Worm (Caenorhabditis elegans) whole organism, late embryonic: ENCODE measurements around the gene C04G6.13.

Experiments
- C08G9.2 ChIP-seq: sonication (generic microtip); optimal IDR thresholded peaks from 2 replicates; lab custom pipeline; 2016; ENCODE audit warnings: mild to moderate bottlenecking, missing genetic modification characterization, moderate library complexity, missing compliant biosample characterization
- C38D4.7 ChIP-seq: fragments of 200-800 bp; sonication (Bioruptor generic); optimal IDR thresholded peaks from 2 replicates; lab custom pipeline; 2018; ENCODE audit warnings: mild to moderate bottlenecking, missing genetic modification characterization, moderate library complexity, missing compliant biosample characterization
- F13H6.1 ChIP-seq: sonication (generic microtip); optimal IDR thresholded peaks from 2 replicates; lab custom pipeline; 2016; ENCODE audit warnings: missing genetic modification characterization, missing compliant biosample characterization
- K09A11.1 ChIP-seq: sonication (generic microtip); optimal IDR thresholded peaks from 2 replicates; lab custom pipeline; 2017; ENCODE audit warnings: antibody characterized with exemption, mild to moderate bottlenecking, missing genetic modification characterization, missing compliant biosample characterization; ENCODE audit not compliant: insufficient read depth
- ceh-14 ChIP-seq: sonication (generic microtip); optimal IDR thresholded peaks from 2 replicates; lab custom pipeline; 2016; ENCODE audit warnings: missing genotype, missing genetic modification characterization, missing compliant biosample characterization
- ceh-18 ChIP-seq: sonication (generic microtip); optimal IDR thresholded peaks from 2 replicates; lab custom pipeline; 2016; ENCODE audit warnings: missing genetic modification characterization, missing compliant biosample characterization
- ceh-19 ChIP-seq: fragments of 200-800 bp; sonication (Bioruptor generic); optimal IDR thresholded peaks from 2 replicates; lab custom pipeline; 2018; ENCODE audit warnings: mild to moderate bottlenecking, missing genetic modification characterization, missing compliant biosample characterization
- ceh-2 ChIP-seq: sonication (generic microtip); optimal IDR thresholded peaks from 2 replicates; lab custom pipeline; 2016; ENCODE audit warnings: missing genotype, missing genetic modification characterization, missing compliant biosample characterization
- ceh-24 ChIP-seq: sonication (generic microtip); optimal IDR thresholded peaks from 2 replicates; lab custom pipeline; 2016; ENCODE audit warnings: mild to moderate bottlenecking, missing genetic modification characterization, missing compliant biosample characterization
- ceh-30 ChIP-seq: fragments of 150-350 bp; optimal IDR thresholded peaks from 2 replicates; lab custom pipeline; 2014; ENCODE audit warnings: missing biosample characterization, missing genetic modification characterization
- ceh-31 ChIP-seq: sonication (generic microtip); optimal IDR thresholded peaks from 2 replicates; lab custom pipeline; 2016; ENCODE audit warnings: missing genetic modification characterization, missing compliant biosample characterization
- ceh-34 ChIP-seq: sonication (generic microtip); optimal IDR thresholded peaks from 2 replicates; lab custom pipeline; 2016; ENCODE audit warnings: mild to moderate bottlenecking, missing genetic modification characterization, missing compliant biosample characterization
- ceh-45 ChIP-seq: fragments of 200-800 bp; sonication (Bioruptor generic); IDR thresholded peaks from 2 replicates; pipeline ENCODE4 v1.3.6; 2022; ENCODE audit warnings: missing genetic modification reagents, missing genetic modification characterization, missing compliant biosample characterization
- ceh-48 ChIP-seq: sonication (generic microtip); optimal IDR thresholded peaks from 2 replicates; lab custom pipeline; 2016; ENCODE audit warnings: missing genetic modification characterization, inconsistent platforms, missing compliant biosample characterization
- ceh-9 ChIP-seq: sonication (generic microtip); optimal IDR thresholded peaks from 2 replicates; lab custom pipeline; 2016; ENCODE audit warnings: mild to moderate bottlenecking, missing genetic modification characterization, inconsistent platforms, missing compliant biosample characterization
- che-1 ChIP-seq: sonication (generic microtip); optimal IDR thresholded peaks from 2 replicates; lab custom pipeline; 2016; ENCODE audit warnings: mild to moderate bottlenecking, missing genetic modification characterization, missing compliant biosample characterization
- dmd-4 ChIP-seq: sonication (generic microtip); optimal IDR thresholded peaks from 2 replicates; lab custom pipeline; 2016; ENCODE audit warnings: borderline replicate concordance, missing genetic modification characterization, missing compliant biosample characterization
- dve-1 ChIP-seq: sonication (generic microtip); optimal IDR thresholded peaks from 2 replicates; lab custom pipeline; 2017; ENCODE audit warnings: antibody characterized with exemption, mild to moderate bottlenecking, missing genetic modification characterization, missing compliant biosample characterization
- elt-2 ChIP-seq: sonication (generic microtip); optimal IDR thresholded peaks from 2 replicates; lab custom pipeline; 2016; ENCODE audit warnings: missing genetic modification reagents, missing genetic modification characterization, missing compliant biosample characterization
- elt-4 ChIP-seq: sonication (generic microtip); optimal IDR thresholded peaks from 2 replicates; lab custom pipeline; 2016; ENCODE audit warnings: missing genetic modification characterization, missing compliant biosample characterization
- ets-4 ChIP-seq: sonication (generic microtip); optimal IDR thresholded peaks from 2 replicates; lab custom pipeline; 2016; ENCODE audit warnings: missing genetic modification characterization, missing compliant biosample characterization
- eyg-1 ChIP-seq: sonication (generic microtip); optimal IDR thresholded peaks from 2 replicates; lab custom pipeline; 2016; ENCODE audit warnings: missing genotype, missing genetic modification characterization, missing compliant biosample characterization
- fax-1 ChIP-seq: sonication (generic microtip); optimal IDR thresholded peaks from 2 replicates; lab custom pipeline; 2016; ENCODE audit warnings: missing genotype, missing genetic modification characterization, missing compliant biosample characterization
- hlh-15 ChIP-seq: sonication (generic microtip); optimal IDR thresholded peaks from 2 replicates; lab custom pipeline; 2016; ENCODE audit warnings: missing genetic modification characterization, missing compliant biosample characterization
- hlh-8 ChIP-seq: sonication (generic microtip); optimal IDR thresholded peaks from 2 replicates; lab custom pipeline; 2016; ENCODE audit warnings: missing genotype, missing genetic modification characterization, missing compliant biosample characterization
- lim-6 ChIP-seq: sonication (generic microtip); optimal IDR thresholded peaks from 2 replicates; lab custom pipeline; 2016; ENCODE audit warnings: missing genetic modification characterization, missing compliant biosample characterization
- lin-11 ChIP-seq: fragments of 200-800 bp; sonication (Bioruptor generic); optimal IDR thresholded peaks from 2 replicates; lab custom pipeline; 2018; ENCODE audit warnings: mild to moderate bottlenecking, missing genetic modification characterization, missing compliant biosample characterization
- madf-2 ChIP-seq: sonication (generic microtip); optimal IDR thresholded peaks from 2 replicates; lab custom pipeline; 2017; ENCODE audit warnings: missing genetic modification characterization, missing compliant biosample characterization
- nfya-1 ChIP-seq: sonication (generic microtip); optimal IDR thresholded peaks from 2 replicates; lab custom pipeline; 2017; ENCODE audit warnings: missing genetic modification characterization, mild to moderate bottlenecking, missing compliant biosample characterization, antibody characterized with exemption, moderate library complexity
- nhr-232 ChIP-seq: sonication (generic microtip); optimal IDR thresholded peaks from 2 replicates; lab custom pipeline; 2016; ENCODE audit warnings: missing genetic modification characterization, missing compliant biosample characterization
- npax-4 ChIP-seq: sonication (generic microtip); optimal IDR thresholded peaks from 2 replicates; lab custom pipeline; 2016; ENCODE audit warnings: missing genetic modification characterization, missing compliant biosample characterization
- odd-2 ChIP-seq: sonication (generic microtip); optimal IDR thresholded peaks from 2 replicates; lab custom pipeline; 2017; ENCODE audit warnings: antibody characterized with exemption, mild to moderate bottlenecking, missing genetic modification characterization, missing compliant biosample characterization
- pag-3 ChIP-seq: sonication (generic microtip); optimal IDR thresholded peaks from 2 replicates; lab custom pipeline; 2016; ENCODE audit warnings: missing compliant biosample characterization, missing genetic modification characterization, borderline replicate concordance
- pat-9 ChIP-seq: fragments of 200-800 bp; sonication (Bioruptor generic); optimal IDR thresholded peaks from 2 replicates; lab custom pipeline; 2018; ENCODE audit warnings: mild to moderate bottlenecking, missing genetic modification characterization, moderate library complexity, missing compliant biosample characterization
- pax-1 ChIP-seq: fragments of 150-350 bp; optimal IDR thresholded peaks from 2 replicates; lab custom pipeline; 2014; ENCODE audit warnings: missing biosample characterization, missing genetic modification characterization
- pha-2 ChIP-seq: sonication (generic microtip); optimal IDR thresholded peaks from 2 replicates; lab custom pipeline; 2017; ENCODE audit warnings: mild to moderate bottlenecking, missing genetic modification characterization, missing compliant biosample characterization
- pha-4 ChIP-seq: fragments of 150-350 bp; optimal IDR thresholded peaks from 2 replicates; lab custom pipeline; 2018; ENCODE audit warnings: missing biosample characterization, missing genetic modification reagents, missing genetic modification characterization
- pqm-1 ChIP-seq: sonication (generic microtip); optimal IDR thresholded peaks from 2 replicates; lab custom pipeline; 2016; ENCODE audit warnings: missing genetic modification characterization, missing compliant biosample characterization
- ref-2 ChIP-seq: sonication (generic microtip); optimal IDR thresholded peaks from 2 replicates; lab custom pipeline; 2016; ENCODE audit warnings: missing genetic modification characterization, missing compliant biosample characterization
- sdc-2 ChIP-seq: sonication (generic microtip); optimal IDR thresholded peaks from 2 replicates; lab custom pipeline; 2016; ENCODE audit warnings: missing genotype, missing genetic modification characterization, missing compliant biosample characterization
- sox-2 ChIP-seq: fragments of 200-800 bp; sonication (Bioruptor generic); IDR thresholded peaks from 2 replicates; pipeline ENCODE4 v1.3.6; 2022; ENCODE audit warnings: missing genetic modification reagents, missing genetic modification characterization, missing compliant biosample characterization
- sox-4 ChIP-seq: sonication (generic microtip); optimal IDR thresholded peaks from 2 replicates; lab custom pipeline; 2017; ENCODE audit warnings: mild to moderate bottlenecking, missing genetic modification characterization, inconsistent platforms, missing compliant biosample characterization
- tbx-2 ChIP-seq: sonication (generic microtip); optimal IDR thresholded peaks from 2 replicates; lab custom pipeline; 2016; ENCODE audit warnings: missing genetic modification characterization, missing compliant biosample characterization
- tbx-7 ChIP-seq: sonication (generic microtip); optimal IDR thresholded peaks from 2 replicates; lab custom pipeline; 2016; ENCODE audit warnings: missing genotype, missing genetic modification characterization, missing compliant biosample characterization
- unc-3 ChIP-seq, 2 experiments: fragments of 200-800 bp in 1 of 2; sonication (Bioruptor generic) in 1 of 2; sonication (generic microtip) in 1 of 2; conservative IDR thresholded peaks in 1 of 2; optimal IDR thresholded peaks in 1 of 2; 2 replicates each; pipeline versions ENCODE4 v1.3.6 to Lab custom; 2016 to 2022; ENCODE audit warnings: missing compliant biosample characterization in 2 of 2, missing genetic modification characterization in 2 of 2, missing genetic modification reagents in 1 of 2
- unc-42 ChIP-seq: sonication (generic microtip); optimal IDR thresholded peaks from 2 replicates; lab custom pipeline; 2016; ENCODE audit warnings: missing genotype, missing genetic modification characterization, missing compliant biosample characterization
- unc-55 ChIP-seq: sonication (generic microtip); optimal IDR thresholded peaks from 2 replicates; lab custom pipeline; 2017; ENCODE audit warnings: missing biosample characterization, missing genetic modification reagents, missing genetic modification characterization
- ztf-16 ChIP-seq: sonication (generic microtip); optimal IDR thresholded peaks from 2 replicates; lab custom pipeline; 2017; ENCODE audit warnings: missing genetic modification characterization, missing compliant biosample characterization

C04G6.13 gene

ce11 chrII:5049865-5050342, 44.1 kb upstream of the C04G6.13 start, which contains the start of gene F33G12.6 (continued):
- TF ChIP-seq K09A11.1: no peak
- TF ChIP-seq che-1 (tag; lab: Kevin White, UChicago): no peak

ce11 chrII:5050776-5051175, 43.3 kb upstream of the C04G6.13 start:
- TF ChIP-seq lim-6: no peak
- no peak for TF ChIP-seq elt-4 (tag; lab: Kevin White, UChicago)
- TF ChIP-seq lin-11: no peak
- TF ChIP-seq nhr-232: no peak
- no peak for TF ChIP-seq pax-1 (tag; lab: Kevin White, UChicago)
- TF ChIP-seq ceh-14: no peak
- no peak for TF ChIP-seq F13H6.1 (tag; lab: Kevin White, UChicago)
- TF ChIP-seq unc-55: no peak
- no peak for TF ChIP-seq sdc-2 (tag; lab: Kevin White, UChicago)
- no peak for TF ChIP-seq C38D4.7 (GFP tag; lab: Kevin White, UChicago)
- no peak for TF ChIP-seq npax-4 (tag; lab: Kevin White, UChicago)

ce11 chrII:5055129-5055666, 38.8 kb upstream of the C04G6.13 start, which contains the start of the genes ify-1 and rpl-22:
ify-1 (minus strand) TSS chrII:5055179.
rpl-22 (plus strand) TSS chrII:5055616.
- peak; percentile 99 for TF ChIP-seq elt-2 (tag; lab: Kevin White, UChicago)
- TF ChIP-seq unc-42: peak; percentile 82
- TF ChIP-seq pat-9 (tag; lab: Kevin White, UChicago): no peak
- no peak for TF ChIP-seq unc-3 (GFP tag; conservative IDR thresholded peaks at IDR 0.05; lab: Robert Waterston, UW)
- no peak for TF ChIP-seq unc-3 (tag; optimal IDR thresholded peaks at IDR 0.05; lab: Kevin White, UChicago)
- TF ChIP-seq sox-2 (GFP tag; lab: Robert Waterston, UW): no peak
- TF ChIP-seq ets-4 (tag; lab: Kevin White, UChicago): peak; percentile 50
- no peak for TF ChIP-seq odd-2 (tag; lab: Kevin White, UChicago)
- TF ChIP-seq hlh-15: no peak
- TF ChIP-seq nfya-1 (tag; lab: Kevin White, UChicago): peak; percentile 97
- peak; percentile 33 for TF ChIP-seq ztf-16
- peak; percentile 51 for TF ChIP-seq ceh-34 (tag; lab: Kevin White, UChicago)
- peak; percentile 86 for TF ChIP-seq ceh-18 (tag; lab: Kevin White, UChicago)
- TF ChIP-seq ceh-30: peak; percentile 66
- no peak for TF ChIP-seq pag-3 (tag; lab: Kevin White, UChicago)
- peak; percentile 20 for TF ChIP-seq ceh-19
- TF ChIP-seq dmd-4 (tag; lab: Kevin White, UChicago): no peak
- no peak for TF ChIP-seq tbx-7 (tag; lab: Kevin White, UChicago)
- TF ChIP-seq sdc-2 (tag; lab: Kevin White, UChicago): peak; percentile 34
- peak; percentile 71 for TF ChIP-seq ref-2 (tag; lab: Kevin White, UChicago)
- peak; percentile 71 for TF ChIP-seq unc-55
- TF ChIP-seq C08G9.2 (tag; lab: Kevin White, UChicago): peak; percentile 54
- TF ChIP-seq pha-2 (tag; lab: Kevin White, UChicago): no peak
- peak; percentile 70 for TF ChIP-seq tbx-2 (tag; lab: Kevin White, UChicago)
- peak; percentile 4 for TF ChIP-seq K09A11.1
- TF ChIP-seq fax-1 (tag; lab: Kevin White, UChicago): peak; percentile 22
- TF ChIP-seq ceh-24: no peak
- no peak for TF ChIP-seq eyg-1 (tag; lab: Kevin White, UChicago)
- peak; percentile 87 for TF ChIP-seq ceh-31
- TF ChIP-seq ceh-9 (tag; lab: Kevin White, UChicago): no peak
- TF ChIP-seq dve-1 (tag; lab: Kevin White, UChicago): peak; percentile 82
- TF ChIP-seq npax-4 (tag; lab: Kevin White, UChicago): no peak
- TF ChIP-seq pha-4: no peak
- peak; percentile 97 for TF ChIP-seq ceh-48 (tag; lab: Kevin White, UChicago)
- peak; percentile 16 for TF ChIP-seq ceh-2 (tag; lab: Kevin White, UChicago)
- TF ChIP-seq pqm-1 (tag; lab: Kevin White, UChicago): peak; percentile 36
- no peak for TF ChIP-seq ceh-45 (GFP tag; lab: Robert Waterston, UW)
- TF ChIP-seq elt-4 (tag; lab: Kevin White, UChicago): no peak
- peak; percentile 31 for TF ChIP-seq hlh-8
- TF ChIP-seq madf-2 (tag; lab: Kevin White, UChicago): peak; percentile 50
- peak; percentile 35 for TF ChIP-seq sox-4
